Fruit fly (Drosophila melanogaster) whole organism: ENCODE measurements around the gene CG8813.

Experiments
- CG8478 ChIP-seq: fragments of >200 bp; optimal IDR thresholded peaks from 2 replicates; lab custom pipeline; 2018; ENCODE audit warnings: inconsistent platforms
- Dll ChIP-seq: fragments of >200 bp; optimal IDR thresholded peaks from 2 replicates; lab custom pipeline; 2017
- pan ChIP-seq: fragments of >200 bp; optimal IDR thresholded peaks from 2 replicates; lab custom pipeline; 2017

- TF ChIP-seq Dll (lab: Kevin White, UChicago) (no peak), pan (lab: Kevin White, UChicago) (no peak), CG8478 (lab: Kevin White, UChicago) (no peak)
Measured at dm6 chr2L:2878188-2878587, 8.7 kb downstream of the CG8813 start, which contains the start of the genes Prx6a and Sbat.
